Worm (Caenorhabditis elegans): ENCODE data around the gene cnb-1.
"Not testable (repeated sequence)": the region's sequence is repeated elsewhere in the genome, so short reads cannot be mapped to it uniquely, and the experiment has no call there.

ce11 chrV:11395024-11395423, 19.5 kb downstream of the cnb-1 start, which contains the start of gene K03B8.4:
- not testable (repeated sequence) for TF ChIP-seq hmg-20 (GFP tag; IDR thresholded peaks at IDR 0.05); lin-26 (GFP tag; IDR thresholded peaks at IDR 0.05); egl-18 (GFP tag; IDR thresholded peaks at IDR 0.05); nfya-2 (GFP tag; IDR thresholded peaks at IDR 0.05); snpc-4 (GFP tag; optimal IDR thresholded peaks at IDR 0.05); snpc-4 (tag; optimal IDR thresholded peaks at IDR 0.05)

Data from whole organism, young adult.